Fruit fly (Drosophila melanogaster) S2 (cell line): Measurements from ENCODE around the gene Nup205.

Experiments
- CG8478 ChIP-seq: fragments of >200 bp; optimal IDR thresholded peaks from 2 replicates; lab custom pipeline; 2018
- CTCF ChIP-seq, 2 experiments: fragments of >200 bp; optimal IDR thresholded peaks; 2 replicates each; lab custom pipeline; 2018

DNA sequence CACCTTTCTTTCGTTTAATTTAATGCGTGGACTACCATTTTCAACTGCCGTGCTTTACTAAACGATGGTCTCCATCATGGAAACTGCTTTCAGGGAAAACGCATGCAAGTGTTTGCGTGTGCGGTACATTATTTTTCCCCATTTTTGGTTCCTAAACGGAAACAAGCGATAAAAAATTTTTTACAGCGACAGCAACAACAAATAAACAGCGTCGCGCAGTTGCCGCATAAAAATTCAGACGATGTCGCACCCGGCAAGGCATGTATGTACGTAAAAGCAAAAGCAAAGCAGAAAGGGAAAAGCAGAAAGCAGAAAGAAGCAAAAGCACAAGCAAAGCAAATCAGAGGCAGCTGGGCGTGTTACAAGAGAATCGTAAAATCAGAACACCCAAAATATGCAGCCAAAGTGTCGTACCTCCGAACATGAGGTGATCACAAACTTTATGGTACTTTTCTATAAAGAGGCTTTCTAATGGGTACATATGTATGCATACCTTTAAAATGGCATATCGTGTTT lies 6.4 kb upstream of the Nup205 start:
- TF ChIP-seq CG8478 (lab: Kevin White, UChicago) (no peak), CTCF (optimal IDR thresholded peaks at IDR 0.05; lab: Kevin White, UChicago) (no peak)
